Worm (Caenorhabditis elegans): ENCODE data around the gene C41C4.9.
A peak's percentile ranks its signal among the peaks of the same experiment; 100 is the strongest.

DNA sequence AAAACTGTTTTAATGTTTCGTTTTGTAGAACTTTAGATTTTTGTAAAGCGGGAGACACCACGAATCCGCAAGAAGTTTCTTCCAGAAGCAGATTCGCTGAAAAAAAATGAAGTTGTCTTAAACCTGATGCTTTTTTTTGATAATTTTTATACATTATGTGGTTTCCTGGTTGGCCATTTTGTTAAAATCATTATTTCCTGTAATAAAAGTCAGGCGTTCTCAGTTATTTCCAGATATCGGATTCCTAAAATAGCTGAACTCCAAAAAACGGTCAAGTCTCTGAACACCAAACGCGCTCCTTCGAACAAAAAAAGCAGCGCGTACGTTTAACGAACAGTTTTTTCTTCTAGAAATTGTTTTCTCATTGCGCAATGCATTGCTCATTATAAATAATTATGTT, 29.9 kb downstream of the C41C4.9 start:
- TF ChIP-seq ama-1 (optimal IDR thresholded peaks at IDR 0.05) (no peak), blmp-1 (tag; optimal IDR thresholded peaks at IDR 0.05; ENCODE audit: insufficient read depth) (no peak), nhr-11 (tag; optimal IDR thresholded peaks at IDR 0.05) (no peak), sma-9 (GFP tag; optimal IDR thresholded peaks at IDR 0.05) (no peak), sma-9 (tag; optimal IDR thresholded peaks at IDR 0.05) (no peak), ztf-11 (tag; optimal IDR thresholded peaks at IDR 0.05) (no peak), ceh-82 (tag; optimal IDR thresholded peaks at IDR 0.05) (no peak), skn-1 (tag; optimal IDR thresholded peaks at IDR 0.05) (peak; percentile 16)

Measured in whole organism, L2 larva.